Worm (Caenorhabditis elegans) whole organism, L4/young adult: ENCODE measurements around the gene pigc-1.
"Not testable (repeated sequence)": the region's sequence is repeated elsewhere in the genome, so short reads cannot be mapped to it uniquely, and the experiment has no call there.

Experiments used
- W03F9.2 ChIP-seq: fragments of 150-350 bp; optimal IDR thresholded peaks from 2 replicates; lab custom pipeline; 2014; ENCODE audit warnings: missing biosample characterization, missing genetic modification characterization
- dao-5 ChIP-seq: sonication (generic microtip); optimal IDR thresholded peaks from 2 replicates; lab custom pipeline; 2016; ENCODE audit warnings: missing genotype, missing genetic modification characterization, moderate library complexity, missing compliant biosample characterization
- him-1 ChIP-seq: sonication (generic microtip); optimal IDR thresholded peaks from 2 replicates; lab custom pipeline; 2016; ENCODE audit warnings: missing genotype, missing genetic modification reagents, missing genetic modification characterization, missing compliant biosample characterization

The pigc-1 gene

ce11 chrIV:9310935-9311566 is 31.9 kb downstream of the pigc-1 start:
- TF ChIP-seq W03F9.2 (tag; lab: Kevin White, UChicago) (no peak), him-1 (no peak), dao-5 (no peak)

ce11 chrIV:9308975-9309374 is 34.0 kb downstream of the pigc-1 start, which contains the start of gene F49C12.6:
Gene F49C12.6 (minus strand): TSS chrIV:9309075.
- TF ChIP-seq dao-5: no peak
- no peak for TF ChIP-seq him-1
- no peak for TF ChIP-seq W03F9.2 (tag; lab: Kevin White, UChicago)

ce11 chrIV:9304617-9305016 is 38.3 kb downstream of the pigc-1 start, which contains the start of gene F49C12.5:
Gene F49C12.5 (plus strand): TSS chrIV:9304917.
- TF ChIP-seq him-1 (no peak), dao-5 (no peak), W03F9.2 (tag; lab: Kevin White, UChicago) (no peak)

- TF ChIP-seq dao-5 (no peak), him-1 (no peak), W03F9.2 (tag; lab: Kevin White, UChicago) (no peak)
These were observed 39.0 kb downstream of the pigc-1 start, which contains the start of gene F49C12.4 for ce11 chrIV:9303994-9304393. Gene F49C12.4 (minus strand): TSS chrIV:9304094.

- TF ChIP-seq him-1: no peak
- TF ChIP-seq W03F9.2 (tag; lab: Kevin White, UChicago): no peak
- no peak for TF ChIP-seq dao-5
These were observed 42.8 kb downstream of the pigc-1 start, which contains the start of gene F49C12.3 for ce11 chrIV:9300127-9300526. Gene F49C12.3 (plus strand): TSS chrIV:9300427.

ce11 chrIV:9299145-9299544 is 43.8 kb downstream of the pigc-1 start, which contains the start of gene F49C12.2:
Gene F49C12.2 (minus strand): TSS chrIV:9299245.
- TF ChIP-seq him-1 (no peak), dao-5 (no peak), W03F9.2 (tag; lab: Kevin White, UChicago) (no peak)

ce11 chrIV:9296285-9296684 is 46.7 kb downstream of the pigc-1 start, which contains the start of gene F49C12.1:
Gene F49C12.1 (minus strand): TSS chrIV:9296354.
- no peak for TF ChIP-seq W03F9.2 (tag; lab: Kevin White, UChicago)
- TF ChIP-seq dao-5: no peak
- TF ChIP-seq him-1: no peak

ce11 chrIV:9293825-9294224 is 49.1 kb downstream of the pigc-1 start, which contains the start of gene nhr-264:
Gene nhr-264 (minus strand): TSS chrIV:9293925.
- TF ChIP-seq dao-5; W03F9.2 (tag; lab: Kevin White, UChicago); him-1: not testable (repeated sequence)
